Worm (Caenorhabditis elegans) whole organism, L3 larva: ENCODE results near the gene C05B5.17.
A peak's percentile ranks its signal among the peaks of the same experiment; 100 is the strongest.

ENCODE experiments used
- daf-12 ChIP-seq: fragments of 150-350 bp; optimal IDR thresholded peaks from 2 replicates; lab custom pipeline; 2014; ENCODE audit warnings: missing biosample characterization, missing genetic modification reagents, missing genetic modification characterization
- egl-27 ChIP-seq: sonication (generic microtip); optimal IDR thresholded peaks from 4 replicates; lab custom pipeline; 2017; ENCODE audit warnings: missing biosample characterization, missing genetic modification reagents, missing genetic modification characterization
- fkh-10 ChIP-seq: sonication (generic microtip); optimal IDR thresholded peaks from 2 replicates; lab custom pipeline; 2017; ENCODE audit warnings: missing biosample characterization, missing genetic modification reagents, missing genetic modification characterization
- lin-15B ChIP-seq: fragments of 150-350 bp; optimal IDR thresholded peaks from 2 replicates; lab custom pipeline; 2014; ENCODE audit warnings: missing biosample characterization, missing genetic modification characterization
- pha-4 ChIP-seq: fragments of 150-350 bp; optimal IDR thresholded peaks from 2 replicates; lab custom pipeline; 2014; ENCODE audit warnings: missing biosample characterization, missing genetic modification reagents, missing genetic modification characterization
- unc-39 ChIP-seq: sonication (generic microtip); optimal IDR thresholded peaks from 4 replicates; lab custom pipeline; 2017; ENCODE audit warnings: missing biosample characterization, missing genetic modification characterization
- unc-62 ChIP-seq: fragments of 150-350 bp; sonication (generic microtip); optimal IDR thresholded peaks from 4 replicates; lab custom pipeline; 2014; ENCODE audit warnings: missing biosample characterization, missing genetic modification reagents, missing genetic modification characterization

- TF ChIP-seq pha-4 (tag; lab: Kevin White, UChicago) (peak; percentile 60), egl-27 (tag; lab: Kevin White, UChicago) (no peak), lin-15B (tag; lab: Kevin White, UChicago) (peak; percentile 17), daf-12 (tag; lab: Kevin White, UChicago) (no peak), unc-62 (no peak), unc-39 (tag; lab: Kevin White, UChicago) (no peak), fkh-10 (GFP tag; lab: Kevin White, UChicago) (no peak)
Observed at ce11 chrIII:9956123-9956522, 43.0 kb downstream of the C05B5.17 start, which contains the start of gene mog-1.
